Worm (Caenorhabditis elegans): Measurements from ENCODE around the gene nduc-2.

ce11 chrIII:2811410-2811809 is 24.8 kb downstream of the nduc-2 start:
- TF ChIP-seq F13H6.1 (tag; optimal IDR thresholded peaks at IDR 0.05): no peak
- TF ChIP-seq elt-3 (tag; optimal IDR thresholded peaks at IDR 0.05): no peak
- TF ChIP-seq crh-2 (tag; optimal IDR thresholded peaks at IDR 0.05): no peak
- TF ChIP-seq aly-2 (tag; optimal IDR thresholded peaks at IDR 0.05): no peak
- no peak for TF ChIP-seq ceh-82 (tag; optimal IDR thresholded peaks at IDR 0.05)
- no peak for TF ChIP-seq dmd-4 (tag; optimal IDR thresholded peaks at IDR 0.05)
- TF ChIP-seq unc-39 (tag; optimal IDR thresholded peaks at IDR 0.05): no peak
- no peak for TF ChIP-seq ztf-4 (tag; optimal IDR thresholded peaks at IDR 0.05)
- no peak for TF ChIP-seq snpc-4 (tag; optimal IDR thresholded peaks at IDR 0.05)
- no peak for TF ChIP-seq ZK546.5 (tag; optimal IDR thresholded peaks at IDR 0.05)
- peak; percentile 5 for TF ChIP-seq lin-13 (GFP tag; optimal IDR thresholded peaks at IDR 0.05)
- TF ChIP-seq elt-1 (tag; optimal IDR thresholded peaks at IDR 0.05): no peak
- TF ChIP-seq mab-5 (tag; optimal IDR thresholded peaks at IDR 0.05): no peak
- no peak for TF ChIP-seq unc-62 (GFP tag; optimal IDR thresholded peaks at IDR 0.05)
